Fruit fly (Drosophila melanogaster): ENCODE data around the gene Spn77Bb.
A peak's percentile ranks its signal among the peaks of the same experiment; 100 is the strongest.

Gene Spn77Bb

dm6 chr3L:20296797-20297196 lies 24.0 kb upstream of the Spn77Bb start, which contains the start of gene FRG1 (continued):
- TF ChIP-seq CG10321 (GFP tag; IDR thresholded peaks at IDR 0.05) (no peak), Dad (GFP tag; optimal IDR thresholded peaks at IDR 0.05) (no peak), Opbp (GFP tag; IDR thresholded peaks at IDR 0.05; ENCODE audit: partially characterized antibody) (peak; percentile 77; the same call in 2 of the 3 replicates), Atf3 (GFP tag; optimal IDR thresholded peaks at IDR 0.05) (no peak), gem (tag; optimal IDR thresholded peaks at IDR 0.05) (no peak), pho (GFP tag; optimal IDR thresholded peaks at IDR 0.05) (no peak), Optix (GFP tag; IDR thresholded peaks at IDR 0.05) (no peak), HLH3B (GFP tag; IDR thresholded peaks at IDR 0.05) (no peak), CG10543 (GFP tag; optimal IDR thresholded peaks at IDR 0.05) (no peak), Hr78 (GFP tag; optimal IDR thresholded peaks at IDR 0.05) (no peak), CG16863 (GFP tag; optimal IDR thresholded peaks at IDR 0.05) (no peak), ranshi (GFP tag; IDR thresholded peaks at IDR 0.05) (no peak), CG42726 (GFP tag; IDR thresholded peaks at IDR 0.05; ENCODE audit: partially characterized antibody) (no peak; the same call in 1 of the 2 replicates), CG17829 (tag; optimal IDR thresholded peaks at IDR 0.05) (no peak), CG7786 (GFP tag; optimal IDR thresholded peaks at IDR 0.05) (no peak), CG9876 (GFP tag; optimal IDR thresholded peaks at IDR 0.05) (no peak), Taf1 (GFP tag; IDR thresholded peaks at IDR 0.05) (no peak), CG14050 (GFP tag; IDR thresholded peaks at IDR 0.05) (no peak), sc (optimal IDR thresholded peaks at IDR 0.05) (no peak), sc (GFP tag; optimal IDR thresholded peaks at IDR 0.05) (no peak), zen2 (GFP tag; IDR thresholded peaks at IDR 0.05; ENCODE audit: partially characterized antibody) (peak; percentile 47; the same call in 2 of the 3 replicates), fru (optimal IDR thresholded peaks at IDR 0.05) (no peak), btn (GFP tag; optimal IDR thresholded peaks at IDR 0.05) (no peak), CG2889 (GFP tag; IDR thresholded peaks at IDR 0.05) (no peak), CG13775 (GFP tag; optimal IDR thresholded peaks at IDR 0.05) (no peak), Atf-2 (GFP tag; optimal IDR thresholded peaks at IDR 0.05) (no peak), tap (tag; optimal IDR thresholded peaks at IDR 0.05) (no peak), CG34422 (GFP tag; IDR thresholded peaks at IDR 0.05) (no peak), stc (GFP tag; IDR thresholded peaks at IDR 0.05) (no peak), gfzf (GFP tag; optimal IDR thresholded peaks at IDR 0.05) (peak; percentile 49), bab2 (GFP tag; optimal IDR thresholded peaks at IDR 0.05) (no peak), CG6689 (GFP tag; IDR thresholded peaks at IDR 0.05) (no peak), inv (GFP tag; IDR thresholded peaks at IDR 0.05; ENCODE audit: partially characterized antibody) (peak; percentile 71), YL-1 (GFP tag; optimal IDR thresholded peaks at IDR 0.05) (peak; percentile 45), CG2129 (GFP tag; IDR thresholded peaks at IDR 0.05; ENCODE audit: partially characterized antibody) (peak; percentile 39; the same call in 1 of the 2 replicates), dysf (GFP tag; IDR thresholded peaks at IDR 0.05) (no peak), tll (GFP tag; optimal IDR thresholded peaks at IDR 0.05) (peak in 1 of 2 experiments; percentile 20), CG8944 (GFP tag; optimal IDR thresholded peaks at IDR 0.05) (no peak), CG18764 (GFP tag; optimal IDR thresholded peaks at IDR 0.05) (no peak), CG7839 (tag; optimal IDR thresholded peaks at IDR 0.05) (no peak), tx (GFP tag; optimal IDR thresholded peaks at IDR 0.05) (no peak), CG10209 (GFP tag; optimal IDR thresholded peaks at IDR 0.05) (no peak), CG13894 (tag; optimal IDR thresholded peaks at IDR 0.05) (no peak), CG2202 (tag; optimal IDR thresholded peaks at IDR 0.05) (no peak), nmo (GFP tag; optimal IDR thresholded peaks at IDR 0.05) (peak; percentile 9), aop (GFP tag; IDR thresholded peaks at IDR 0.05) (no peak), CG3726 (GFP tag; IDR thresholded peaks at IDR 0.05) (no peak), GATAe (GFP tag; conservative IDR thresholded peaks at IDR 0.05) (no peak), HmgZ (tag; optimal IDR thresholded peaks at IDR 0.05) (peak; percentile 33), CG9817 (tag; optimal IDR thresholded peaks at IDR 0.05) (no peak), CG12071 (GFP tag; optimal IDR thresholded peaks at IDR 0.05) (no peak)
